Fruit fly (Drosophila melanogaster) whole organism, embryonic: ENCODE results near the gene vir-1.

Experiments used
- Asciz ChIP-seq: fragments of 200-800 bp; sonication (Bioruptor generic); optimal IDR thresholded peaks from 2 replicates; lab custom pipeline; 2017; ENCODE audit warnings: missing biosample characterization, mild to moderate bottlenecking, missing genetic modification characterization, missing genetic modification reagents
- B-H2 ChIP-seq: fragments of 200-800 bp; sonication (Bioruptor generic); optimal IDR thresholded peaks from 2 replicates; lab custom pipeline; 2018; ENCODE audit warnings: missing biosample characterization, mild to moderate bottlenecking, missing genetic modification characterization
- BEAF-32 ChIP-seq: fragments of 200-800 bp; sonication (Bioruptor generic); optimal IDR thresholded peaks from 3 replicates; lab custom pipeline; 2017; ENCODE audit warnings: missing biosample characterization, missing genetic modification characterization, mild to moderate bottlenecking, moderate library complexity, missing genetic modification reagents
- Bteb2 ChIP-seq: fragments of 200-800 bp; sonication (Bioruptor generic); optimal IDR thresholded peaks from 2 replicates; lab custom pipeline; 2016; ENCODE audit warnings: missing biosample characterization, missing genetic modification characterization
- CG10147 ChIP-seq: fragments of 200-800 bp; sonication (Bioruptor generic); optimal IDR thresholded peaks from 2 replicates; lab custom pipeline; 2019; ENCODE audit warnings: missing biosample characterization, mild to moderate bottlenecking, missing genetic modification characterization, moderate library complexity
- CG11093 ChIP-seq: fragments of 200-800 bp; sonication (Bioruptor generic); IDR thresholded peaks from 3 replicates; pipeline ENCODE4 v1.3.6; 2022; ENCODE audit warnings: missing biosample characterization, missing genetic modification characterization
- CG11695 ChIP-seq: fragments of 200-800 bp; sonication (Bioruptor generic); IDR thresholded peaks from 3 replicates; pipeline ENCODE4 v1.3.6; 2022; ENCODE audit warnings: missing biosample characterization, missing genetic modification characterization
- CG12659 ChIP-seq: fragments of 200-800 bp; sonication (Bioruptor generic); optimal IDR thresholded peaks from 3 replicates; lab custom pipeline; 2017; ENCODE audit warnings: mild to moderate bottlenecking, missing biosample characterization, missing genetic modification reagents, missing genetic modification characterization
- CG12942 ChIP-seq: fragments of 200-800 bp; sonication (Bioruptor generic); optimal IDR thresholded peaks from 3 replicates; lab custom pipeline; 2016; ENCODE audit warnings: missing biosample characterization, missing genetic modification characterization
- CG13775 ChIP-seq: fragments of 200-800 bp; sonication (Bioruptor generic); optimal IDR thresholded peaks from 3 replicates; lab custom pipeline; 2017; ENCODE audit warnings: missing biosample characterization, mild to moderate bottlenecking, missing genetic modification characterization
- CG14014 ChIP-seq: fragments of 200-800 bp; sonication (Bioruptor generic); IDR thresholded peaks from 2 replicates; pipeline ENCODE4 v1.3.6; 2022; ENCODE audit warnings: missing biosample characterization, missing genetic modification characterization
- CG14667 ChIP-seq: fragments of 200-800 bp; sonication (Bioruptor generic); IDR thresholded peaks from 2 replicates; pipeline ENCODE4 v1.3.6; 2022; ENCODE audit warnings: missing biosample characterization, missing genetic modification characterization
- CG14710 ChIP-seq: fragments of 200-800 bp; sonication (Bioruptor generic); optimal IDR thresholded peaks from 3 replicates; lab custom pipeline; 2019; ENCODE audit warnings: missing biosample characterization, mild to moderate bottlenecking, missing genetic modification characterization, moderate library complexity
- CG15479 ChIP-seq: fragments of 200-800 bp; sonication (Bioruptor generic); optimal IDR thresholded peaks from 3 replicates; lab custom pipeline; 2019; ENCODE audit warnings: missing biosample characterization, mild to moderate bottlenecking, missing genetic modification characterization, moderate library complexity
- CG17829 ChIP-seq: fragments of 200-800 bp; optimal IDR thresholded peaks from 2 replicates; lab custom pipeline; 2019; ENCODE audit warnings: missing biosample characterization, mild to moderate bottlenecking, missing genetic modification characterization, moderate library complexity
- CG30431 ChIP-seq: fragments of 200-800 bp; sonication (Bioruptor generic); optimal IDR thresholded peaks from 2 replicates; lab custom pipeline; 2017; ENCODE audit warnings: missing biosample characterization, missing genetic modification characterization
- CG31224 ChIP-seq: fragments of 200-800 bp; sonication (Bioruptor generic); IDR thresholded peaks from 2 replicates; pipeline ENCODE4 v1.3.6; 2022; ENCODE audit warnings: missing biosample characterization, missing genetic modification characterization
- CG32772 ChIP-seq: fragments of 200-800 bp; sonication (Bioruptor generic); IDR thresholded peaks from 2 replicates; pipeline ENCODE4 v1.3.6; 2022; ENCODE audit warnings: missing biosample characterization, missing genetic modification characterization
- CG33213 ChIP-seq: fragments of 200-800 bp; sonication (Bioruptor generic); optimal IDR thresholded peaks from 3 replicates; lab custom pipeline; 2016; ENCODE audit warnings: missing biosample characterization, missing genetic modification characterization
- CG3407 ChIP-seq: fragments of 200-800 bp; sonication (Bioruptor generic); optimal IDR thresholded peaks from 2 replicates; lab custom pipeline; 2018; ENCODE audit warnings: missing biosample characterization, mild to moderate bottlenecking, missing genetic modification characterization
- CG3838 ChIP-seq: fragments of 200-800 bp; sonication (Bioruptor generic); optimal IDR thresholded peaks from 3 replicates; lab custom pipeline; 2016; ENCODE audit warnings: missing biosample characterization, missing genetic modification characterization
- CG6175 ChIP-seq: fragments of 200-800 bp; sonication (Bioruptor generic); IDR thresholded peaks from 3 replicates; pipeline ENCODE4 v1.3.6; 2022; ENCODE audit warnings: missing biosample characterization, missing genetic modification characterization
- CG7357 ChIP-seq: fragments of 200-800 bp; sonication (Bioruptor generic); IDR thresholded peaks from 3 replicates; pipeline ENCODE4 v1.3.6; 2022; ENCODE audit warnings: missing biosample characterization, missing genetic modification characterization
- CG9437 ChIP-seq: fragments of 200-800 bp; sonication (Bioruptor generic); optimal IDR thresholded peaks from 2 replicates; lab custom pipeline; 2018; ENCODE audit warnings: missing biosample characterization, mild to moderate bottlenecking, missing genetic modification characterization
- CG9876 ChIP-seq: fragments of 200-800 bp; sonication (Bioruptor generic); optimal IDR thresholded peaks from 2 replicates; lab custom pipeline; 2016; ENCODE audit warnings: missing biosample characterization, missing genetic modification characterization
- Dek ChIP-seq: fragments of 200-800 bp; sonication (Bioruptor generic); optimal IDR thresholded peaks from 3 replicates; lab custom pipeline; 2019; ENCODE audit warnings: missing biosample characterization, mild to moderate bottlenecking, missing genetic modification characterization, moderate library complexity
- Drgx ChIP-seq: fragments of 200-800 bp; sonication (Bioruptor generic); IDR thresholded peaks from 2 replicates; pipeline ENCODE4 v1.3.6; 2022; ENCODE audit warnings: missing biosample characterization, missing genetic modification characterization
- Fer1 ChIP-seq: fragments of 200-800 bp; sonication (Bioruptor generic); optimal IDR thresholded peaks from 2 replicates; lab custom pipeline; 2017; ENCODE audit warnings: missing biosample characterization, mild to moderate bottlenecking, missing genetic modification characterization
- HLH54F ChIP-seq: fragments of 200-800 bp; sonication (Bioruptor generic); optimal IDR thresholded peaks from 3 replicates; lab custom pipeline; 2016; ENCODE audit warnings: missing biosample characterization, missing genetic modification characterization
- Hr3 ChIP-seq: fragments of 200-800 bp; sonication (Bioruptor generic); optimal IDR thresholded peaks from 3 replicates; lab custom pipeline; 2016; ENCODE audit warnings: missing biosample characterization, missing genetic modification characterization
- Hr51 ChIP-seq, 2 experiments: fragments of 200-800 bp; sonication (Bioruptor generic); optimal IDR thresholded peaks; 2 replicates in 1 of 2; 3 replicates in 1 of 2; lab custom pipeline; 2016 to 2018; ENCODE audit warnings: missing biosample characterization in 2 of 2, missing genetic modification characterization in 2 of 2, mild to moderate bottlenecking in 1 of 2, moderate library complexity in 1 of 2
- Lpt ChIP-seq: fragments of >200 bp; optimal IDR thresholded peaks from 2 replicates; lab custom pipeline; 2018; ENCODE audit warnings: missing biosample characterization, missing genetic modification characterization
- MTF-1 ChIP-seq: fragments of 200-800 bp; sonication (Bioruptor generic); optimal IDR thresholded peaks from 2 replicates; lab custom pipeline; 2018; ENCODE audit warnings: missing biosample characterization, mild to moderate bottlenecking, missing genetic modification characterization, borderline replicate concordance
- Mrtf ChIP-seq: fragments of 200-800 bp; sonication (Bioruptor generic); IDR thresholded peaks from 3 replicates; pipeline ENCODE4 v1.3.6; 2022; ENCODE audit warnings: missing biosample characterization, missing genetic modification characterization
- NK7.1 ChIP-seq: fragments of 200-800 bp; sonication (Bioruptor generic); optimal IDR thresholded peaks from 3 replicates; lab custom pipeline; 2016; ENCODE audit warnings: missing biosample characterization, missing genetic modification characterization
- Scr ChIP-seq: fragments of 200-800 bp; sonication (Bioruptor generic); IDR thresholded peaks from 2 replicates; pipeline ENCODE4 v1.3.6; 2022; ENCODE audit warnings: missing biosample characterization, missing genetic modification characterization; ENCODE audit not compliant: partially characterized antibody
- Side ChIP-seq: fragments of 200-800 bp; sonication (Bioruptor generic); optimal IDR thresholded peaks from 2 replicates; lab custom pipeline; 2016; ENCODE audit warnings: missing biosample characterization, missing genetic modification characterization
- Sry-δ ChIP-seq: fragments of 200-800 bp; sonication (Bioruptor generic); optimal IDR thresholded peaks from 2 replicates; lab custom pipeline; 2016; ENCODE audit warnings: missing biosample characterization, missing genetic modification characterization
- br ChIP-seq: fragments of >200 bp; optimal IDR thresholded peaks from 2 replicates; lab custom pipeline; 2017
- crp ChIP-seq, 2 experiments: fragments of 200-800 bp; sonication (Bioruptor generic); optimal IDR thresholded peaks; 2 replicates in 1 of 2; 3 replicates in 1 of 2; lab custom pipeline; 2017; ENCODE audit warnings: missing biosample characterization in 2 of 2, missing genetic modification characterization in 2 of 2, mild to moderate bottlenecking in 1 of 2, moderate library complexity in 1 of 2
- en ChIP-seq: fragments of 200-800 bp; sonication (Bioruptor generic); optimal IDR thresholded peaks from 2 replicates; lab custom pipeline; 2016; ENCODE audit warnings: missing biosample characterization, missing genetic modification characterization
- gfzf ChIP-seq: fragments of 200-800 bp; sonication (Bioruptor generic); optimal IDR thresholded peaks from 2 replicates; lab custom pipeline; 2016; ENCODE audit warnings: missing biosample characterization, mild to moderate bottlenecking, missing genetic modification characterization, moderate library complexity
- ham ChIP-seq: fragments of 200-800 bp; sonication (Bioruptor generic); IDR thresholded peaks from 2 replicates; pipeline ENCODE4 v1.3.6; 2022; ENCODE audit warnings: missing biosample characterization, missing genetic modification characterization
- hbn ChIP-seq: fragments of 200-800 bp; sonication (Bioruptor generic); IDR thresholded peaks from 2 replicates; pipeline ENCODE4 v1.3.6; 2022; ENCODE audit warnings: missing biosample characterization, missing genetic modification characterization; ENCODE audit not compliant: partially characterized antibody
- ranshi ChIP-seq: fragments of 200-800 bp; sonication (Bioruptor generic); IDR thresholded peaks from 2 replicates; pipeline ENCODE4 v1.3.6; 2022; ENCODE audit warnings: missing biosample characterization, missing genetic modification characterization
- sens ChIP-seq: fragments of 200-800 bp; sonication (Bioruptor generic); peaks from one replicate; lab custom pipeline; 2016; ENCODE audit warnings: missing biosample characterization, missing genetic modification characterization
- shn ChIP-seq: fragments of 200-800 bp; sonication (Bioruptor generic); optimal IDR thresholded peaks from 3 replicates; lab custom pipeline; 2016; ENCODE audit warnings: missing biosample characterization, missing genetic modification characterization
- sim ChIP-seq: fragments of 200-800 bp; sonication (Bioruptor generic); IDR thresholded peaks from 2 replicates; pipeline ENCODE4 v1.3.6; 2022; ENCODE audit warnings: missing biosample characterization, missing genetic modification characterization
- sqz ChIP-seq: fragments of 200-800 bp; sonication (Bioruptor generic); optimal IDR thresholded peaks from 3 replicates; lab custom pipeline; 2018; ENCODE audit warnings: missing biosample characterization, mild to moderate bottlenecking, missing genetic modification characterization
- toy ChIP-seq: fragments of 200-800 bp; sonication (Bioruptor generic); IDR thresholded peaks from 2 replicates; pipeline ENCODE4 v1.3.6; 2022; ENCODE audit warnings: missing biosample characterization, missing genetic modification characterization
- vfl ChIP-seq: fragments of 200-800 bp; sonication (Bioruptor generic); optimal IDR thresholded peaks from 2 replicates; lab custom pipeline; 2016; ENCODE audit warnings: missing biosample characterization, missing genetic modification characterization
- z ChIP-seq: fragments of 200-800 bp; sonication (Bioruptor generic); IDR thresholded peaks from 3 replicates; pipeline ENCODE4 v1.3.6; 2022; ENCODE audit warnings: missing biosample characterization, missing genetic modification characterization
- zfh1 ChIP-seq: fragments of 200-800 bp; sonication (Bioruptor generic); IDR thresholded peaks from 3 replicates; pipeline ENCODE4 v1.3.6; 2022; ENCODE audit warnings: missing biosample characterization, missing genetic modification characterization

The vir-1 gene

DNA sequence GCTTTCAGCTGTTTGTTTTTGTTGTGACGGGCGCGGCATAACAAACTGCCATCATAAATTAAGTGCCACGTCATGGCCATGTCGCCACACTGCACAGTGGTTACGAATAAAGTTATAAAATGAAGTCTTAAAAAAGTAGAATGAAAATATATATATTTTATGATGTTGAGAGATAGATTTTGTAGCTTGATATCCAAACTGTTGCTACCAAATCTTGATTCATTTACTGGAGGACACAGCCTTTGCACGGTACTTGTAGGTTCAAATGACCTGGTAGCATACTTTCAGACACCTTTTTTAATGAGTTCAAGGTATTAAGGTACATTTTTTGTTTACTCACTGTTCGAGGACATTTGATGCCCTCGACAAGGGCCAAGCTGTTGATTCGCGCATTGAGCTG lies 69.3 kb downstream of the vir-1 start (continued):
- TF ChIP-seq CG30431 (GFP tag; lab: Kevin White, UChicago): no peak
- TF ChIP-seq z (GFP tag; lab: Robert Waterston, UW): no peak
- TF ChIP-seq hbn: no peak
- TF ChIP-seq zfh1 (GFP tag; lab: Robert Waterston, UW): no peak
- TF ChIP-seq ranshi (GFP tag; lab: Robert Waterston, UW): 0 out of 2 replicates have a peak, but pooled peaks have one; percentile 23
- no peak for TF ChIP-seq shn (GFP tag; lab: Kevin White, UChicago)
- no peak for TF ChIP-seq Hr3 (GFP tag; lab: Kevin White, UChicago)
- TF ChIP-seq Hr51 (GFP tag; optimal IDR thresholded peaks at IDR 0.05; lab: Kevin White, UChicago): peak in 1 of 2 experiments; percentile 36
- no peak for TF ChIP-seq Lpt
- no peak for TF ChIP-seq Side (GFP tag; lab: Kevin White, UChicago)
- peak; percentile 62 for TF ChIP-seq sens
- TF ChIP-seq CG12942: no peak
- TF ChIP-seq Fer1 (GFP tag; lab: Kevin White, UChicago): peak; percentile 25
- TF ChIP-seq CG15479: peak; percentile 11
- TF ChIP-seq CG3407 (GFP tag; lab: Kevin White, UChicago): no peak
- TF ChIP-seq Asciz (GFP tag; lab: Kevin White, UChicago): no peak
- TF ChIP-seq CG14014: 0 out of 2 replicates have a peak, but pooled peaks have one; percentile 11
- TF ChIP-seq Drgx: no peak
- no peak for TF ChIP-seq CG33213 (GFP tag; lab: Kevin White, UChicago)
- no peak for TF ChIP-seq CG14667 (GFP tag; lab: Robert Waterston, UW)
- TF ChIP-seq gfzf (GFP tag; lab: Kevin White, UChicago): no peak
- no peak for TF ChIP-seq CG10147 (GFP tag; lab: Kevin White, UChicago)
- TF ChIP-seq MTF-1 (GFP tag; lab: Kevin White, UChicago): no peak
- TF ChIP-seq Mrtf (GFP tag; lab: Robert Waterston, UW): no peak
- no peak for TF ChIP-seq BEAF-32
- no peak for TF ChIP-seq sqz (GFP tag; lab: Kevin White, UChicago)
- no peak for TF ChIP-seq Sry-δ (GFP tag; lab: Kevin White, UChicago)
- TF ChIP-seq CG11093 (GFP tag; lab: Robert Waterston, UW): no peak
- no peak for TF ChIP-seq CG6175 (GFP tag; lab: Robert Waterston, UW)
- no peak for TF ChIP-seq NK7.1 (GFP tag; lab: Kevin White, UChicago)
- no peak for TF ChIP-seq crp (GFP tag; optimal IDR thresholded peaks at IDR 0.05; lab: Kevin White, UChicago)
- TF ChIP-seq Dek: no peak
- TF ChIP-seq HLH54F (GFP tag; lab: Kevin White, UChicago): no peak
- no peak for TF ChIP-seq ham (GFP tag; lab: Robert Waterston, UW)
- TF ChIP-seq vfl (GFP tag; lab: Kevin White, UChicago): no peak
- no peak for TF ChIP-seq Bteb2 (GFP tag; lab: Kevin White, UChicago)
- no peak for TF ChIP-seq B-H2 (GFP tag; lab: Kevin White, UChicago)
- no peak for TF ChIP-seq CG3838 (GFP tag; lab: Kevin White, UChicago)
- no peak for TF ChIP-seq CG7357 (GFP tag; lab: Robert Waterston, UW)
- no peak for TF ChIP-seq CG31224
- no peak for TF ChIP-seq CG12659 (GFP tag; lab: Kevin White, UChicago)
- TF ChIP-seq br (lab: Kevin White, UChicago): no peak
- TF ChIP-seq CG14710 (tag; lab: Kevin White, UChicago): no peak
- TF ChIP-seq CG11695 (GFP tag; lab: Robert Waterston, UW): no peak
- TF ChIP-seq en: no peak
- TF ChIP-seq sim (GFP tag; lab: Robert Waterston, UW): no peak
- no peak for TF ChIP-seq CG13775 (GFP tag; lab: Kevin White, UChicago)
- no peak for TF ChIP-seq Scr
- no peak for TF ChIP-seq CG9876 (GFP tag; lab: Kevin White, UChicago)
- no peak for TF ChIP-seq CG17829 (tag; lab: Kevin White, UChicago)
- no peak for TF ChIP-seq toy (GFP tag; lab: Robert Waterston, UW)
- TF ChIP-seq CG32772 (GFP tag; lab: Robert Waterston, UW): no peak
- TF ChIP-seq CG9437: no peak
